Worm (Caenorhabditis elegans): ENCODE data around the gene csn-3.

csn-3 gene

ce11 chrIV:231673-232072, 37.1 kb downstream of the csn-3 start, which contains the start of gene gtf-2H1:
Gene gtf-2H1, minus strand, starts transcription at chrIV:231773.
- TF ChIP-seq nhr-85 (tag): no peak
- no peak for TF ChIP-seq xbp-1 (tag; optimal IDR thresholded peaks at IDR 0.05)
- TF ChIP-seq zip-4 (GFP tag; optimal IDR thresholded peaks at IDR 0.05): no peak
- no peak for TF ChIP-seq fkh-8 (tag; optimal IDR thresholded peaks at IDR 0.05)
- no peak for TF ChIP-seq zag-1 (tag; optimal IDR thresholded peaks at IDR 0.05)
- no peak for TF ChIP-seq ztf-11 (tag; optimal IDR thresholded peaks at IDR 0.05)
- TF ChIP-seq sptf-1 (tag; optimal IDR thresholded peaks at IDR 0.05): no peak
- no peak for TF ChIP-seq tbx-2 (tag; optimal IDR thresholded peaks at IDR 0.05)
- TF ChIP-seq alr-1 (tag; optimal IDR thresholded peaks at IDR 0.05; ENCODE audit: borderline replicate concordance): no peak
- no peak for TF ChIP-seq ceh-8 (GFP tag; optimal IDR thresholded peaks at IDR 0.05)
- TF ChIP-seq dpl-1 (GFP tag; optimal IDR thresholded peaks at IDR 0.05): no peak

DNA sequence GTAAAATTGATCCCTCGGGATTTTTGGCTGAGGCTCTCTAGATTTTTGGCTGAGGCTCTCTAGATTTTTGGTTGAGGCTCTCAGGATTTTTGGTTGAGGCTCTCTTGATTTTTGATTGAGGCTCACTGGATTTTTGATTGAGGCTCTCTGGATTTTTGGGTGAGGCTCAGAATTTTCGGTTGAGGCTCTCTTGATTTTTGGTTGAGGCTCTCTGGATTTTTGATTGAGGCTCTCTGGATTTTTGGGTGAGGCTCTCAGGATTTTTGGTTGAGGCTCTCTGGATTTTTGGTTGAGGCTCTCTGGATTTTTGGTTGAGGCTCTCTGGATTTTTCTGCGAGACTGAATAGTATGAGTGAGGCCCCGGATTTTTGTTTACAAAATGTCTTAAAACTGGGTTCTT, 41.6 kb downstream of the csn-3 start:
- TF ChIP-seq nhr-84 (tag; optimal IDR thresholded peaks at IDR 0.05) (no peak), C04F5.9 (tag; optimal IDR thresholded peaks at IDR 0.05) (no peak), blmp-1 (tag; optimal IDR thresholded peaks at IDR 0.05) (no peak), nhr-77 (tag; optimal IDR thresholded peaks at IDR 0.05) (no peak), hlh-17 (GFP tag; optimal IDR thresholded peaks at IDR 0.05; ENCODE audit: borderline replicate concordance) (no peak), ama-1 (optimal IDR thresholded peaks at IDR 0.05) (no peak), grh-1 (GFP tag; IDR thresholded peaks at IDR 0.05) (no peak), unc-98 (GFP tag; IDR thresholded peaks at IDR 0.05) (no peak), dpl-1 (GFP tag; optimal IDR thresholded peaks at IDR 0.05) (no peak), hlh-4 (tag; optimal IDR thresholded peaks at IDR 0.05) (no peak), ceh-8 (GFP tag; optimal IDR thresholded peaks at IDR 0.05) (no peak), pqm-1 (tag; optimal IDR thresholded peaks at IDR 0.05) (no peak), lin-39 (tag; optimal IDR thresholded peaks at IDR 0.05) (no peak), tbx-2 (tag; optimal IDR thresholded peaks at IDR 0.05) (no peak), nhr-19 (GFP tag; conservative IDR thresholded peaks at IDR 0.05) (no peak), elt-2 (tag; optimal IDR thresholded peaks at IDR 0.05) (no peak), mep-1 (tag; optimal IDR thresholded peaks at IDR 0.05) (no peak), nhr-85 (tag) (no peak)

ce11 chrIV:237350-237749, 42.8 kb downstream of the csn-3 start, which contains the start of gene ints-13:
Gene ints-13, minus strand, starts transcription at chrIV:237450.
- TF ChIP-seq ceh-88 (GFP tag; IDR thresholded peaks at IDR 0.05): no peak

- TF ChIP-seq zip-4 (GFP tag; optimal IDR thresholded peaks at IDR 0.05) (no peak), ets-5 (GFP tag; IDR thresholded peaks at IDR 0.05) (no peak), fos-1 (tag; optimal IDR thresholded peaks at IDR 0.05) (no peak), grh-1 (GFP tag; IDR thresholded peaks at IDR 0.05) (no peak), efl-1 (optimal IDR thresholded peaks at IDR 0.05) (peak; percentile 61 to 72), efl-1 (GFP tag; optimal IDR thresholded peaks at IDR 0.05 in 1 of 2) (peak; percentile 72 to 97), efl-3 (GFP tag; optimal IDR thresholded peaks at IDR 0.05) (no peak), lsy-2 (tag; optimal IDR thresholded peaks at IDR 0.05) (peak; percentile 59 to 71), F16B12.6 (tag; optimal IDR thresholded peaks at IDR 0.05) (peak; percentile 95), fkh-8 (tag; optimal IDR thresholded peaks at IDR 0.05) (peak; percentile 24), mdl-1 (tag; optimal IDR thresholded peaks at IDR 0.05) (no peak), C04F5.9 (tag; optimal IDR thresholded peaks at IDR 0.05) (peak; percentile 50), mab-9 (GFP tag; IDR thresholded peaks at IDR 0.05) (no peak), unc-86 (tag; optimal IDR thresholded peaks at IDR 0.05) (peak; percentile 41), nhr-90 (tag; optimal IDR thresholded peaks at IDR 0.05; ENCODE audit: poor library complexity) (peak; percentile 19), skn-1 (tag; optimal IDR thresholded peaks at IDR 0.05) (peak; percentile 10), elt-2 (tag; optimal IDR thresholded peaks at IDR 0.05) (no peak), rnt-1 (tag; optimal IDR thresholded peaks at IDR 0.05) (peak; percentile 50), lir-3 (tag; optimal IDR thresholded peaks at IDR 0.05; ENCODE audit: poor library complexity) (no peak), unc-98 (GFP tag; IDR thresholded peaks at IDR 0.05) (no peak), mep-1 (tag; optimal IDR thresholded peaks at IDR 0.05) (peak; percentile 65), ceh-88 (GFP tag; IDR thresholded peaks at IDR 0.05) (no peak), ztf-4 (tag; optimal IDR thresholded peaks at IDR 0.05) (no peak), tbx-2 (tag; optimal IDR thresholded peaks at IDR 0.05) (peak; percentile 44), irx-1 (tag; optimal IDR thresholded peaks at IDR 0.05) (no peak), hpl-2 (GFP tag; optimal IDR thresholded peaks at IDR 0.05) (no peak), jun-1 (tag; optimal IDR thresholded peaks at IDR 0.05) (no peak), lin-15B (tag; optimal IDR thresholded peaks at IDR 0.05) (peak; percentile 25), pqm-1 (tag; optimal IDR thresholded peaks at IDR 0.05) (no peak), nhr-71 (tag; optimal IDR thresholded peaks at IDR 0.05) (peak; percentile 61), alr-1 (tag; optimal IDR thresholded peaks at IDR 0.05; ENCODE audit: borderline replicate concordance) (no peak), nhr-19 (GFP tag; conservative IDR thresholded peaks at IDR 0.05) (no peak), sptf-1 (tag; optimal IDR thresholded peaks at IDR 0.05) (no peak)
Measured at ce11 chrIV:240257-240754, 45.8 kb downstream of the csn-3 start, which contains the start of the genes fnta-1 and cogc-8. Gene fnta-1, minus strand, starts transcription at chrIV:240307. Gene cogc-8, plus strand, starts transcription at chrIV:240451.
